Worm (Caenorhabditis elegans) whole organism, L1 larva: Measurements from ENCODE around the gene acs-9.
A peak's percentile ranks its signal among the peaks of the same experiment; 100 is the strongest.

ENCODE experiments used
- C04F5.9 ChIP-seq: sonication (generic microtip); optimal IDR thresholded peaks from 2 replicates; lab custom pipeline; 2016; ENCODE audit warnings: missing genetic modification characterization, missing compliant biosample characterization
- C34B4.2 ChIP-seq: sonication (generic microtip); optimal IDR thresholded peaks from 2 replicates; lab custom pipeline; 2017; ENCODE audit warnings: mild to moderate bottlenecking, missing genetic modification characterization, missing compliant biosample characterization
- F16B12.6 ChIP-seq: fragments of 150-350 bp; optimal IDR thresholded peaks from 2 replicates; lab custom pipeline; 2014; ENCODE audit warnings: missing biosample characterization, missing genetic modification characterization
- aly-2 ChIP-seq: fragments of 150-350 bp; optimal IDR thresholded peaks from 2 replicates; lab custom pipeline; 2014; ENCODE audit warnings: missing biosample characterization, missing genetic modification characterization
- ama-1 ChIP-seq: fragments of 150-350 bp; optimal IDR thresholded peaks from 2 replicates; lab custom pipeline; 2014
- blmp-1 ChIP-seq: fragments of 150-350 bp; optimal IDR thresholded peaks from 2 replicates; lab custom pipeline; 2014; ENCODE audit warnings: missing biosample characterization, missing genetic modification characterization
- ceh-8 ChIP-seq: fragments of 200-800 bp; sonication (Bioruptor generic); optimal IDR thresholded peaks from 2 replicates; lab custom pipeline; 2018; ENCODE audit warnings: mild to moderate bottlenecking, missing genetic modification characterization, moderate library complexity, missing compliant biosample characterization
- ceh-82 ChIP-seq, 3 experiments: fragments of 150-350 bp in 1 of 3; sonication (generic microtip) in 2 of 3; optimal IDR thresholded peaks; 2 replicates each; lab custom pipeline; 2014 to 2017; ENCODE audit warnings: missing biosample characterization in 3 of 3, missing genetic modification characterization in 3 of 3
- ceh-90 ChIP-seq: sonication (generic microtip); optimal IDR thresholded peaks from 2 replicates; lab custom pipeline; 2016; ENCODE audit warnings: missing genetic modification characterization, missing compliant biosample characterization
- efl-1 ChIP-seq, 4 experiments: fragments of 150-350 bp; optimal IDR thresholded peaks in 3 of 4; peaks in 1 of 4; 1 replicate in 1 of 4; 2 replicates in 3 of 4; lab custom pipeline; 2014; ENCODE audit warnings: missing biosample characterization in 2 of 4, missing genetic modification characterization in 2 of 4, missing genetic modification reagents in 2 of 4
- efl-3 ChIP-seq: fragments of 200-800 bp; sonication (Bioruptor generic); optimal IDR thresholded peaks from 2 replicates; lab custom pipeline; 2018; ENCODE audit warnings: mild to moderate bottlenecking, missing genetic modification characterization, missing compliant biosample characterization
- elt-2 ChIP-seq: sonication (generic microtip); optimal IDR thresholded peaks from 2 replicates; lab custom pipeline; 2016; ENCODE audit warnings: missing genetic modification characterization, mild to moderate bottlenecking, inconsistent platforms, missing compliant biosample characterization, missing genetic modification reagents
- elt-3 ChIP-seq, 6 experiments: fragments of 150-350 bp in 1 of 6; sonication (generic microtip); optimal IDR thresholded peaks; 2 replicates each; lab custom pipeline; 2017 to 2018; ENCODE audit warnings: missing biosample characterization in 6 of 6, missing genetic modification characterization in 6 of 6, inconsistent platforms in 1 of 6
- fkh-4 ChIP-seq: sonication (generic microtip); optimal IDR thresholded peaks from 2 replicates; lab custom pipeline; 2016; ENCODE audit warnings: missing compliant biosample characterization, missing genetic modification characterization, borderline replicate concordance
- fkh-8 ChIP-seq: sonication (generic microtip); optimal IDR thresholded peaks from 2 replicates; lab custom pipeline; 2016; ENCODE audit warnings: mild to moderate bottlenecking, missing genetic modification characterization, missing compliant biosample characterization
- fos-1 ChIP-seq: fragments of 150-350 bp; optimal IDR thresholded peaks from 2 replicates; lab custom pipeline; 2014; ENCODE audit warnings: missing biosample characterization, missing genetic modification characterization
- grh-1 ChIP-seq: fragments of 200-800 bp; sonication (Bioruptor generic); IDR thresholded peaks from 2 replicates; pipeline ENCODE4 v1.3.6; 2022; ENCODE audit warnings: missing genetic modification reagents, missing genetic modification characterization, missing compliant biosample characterization
- hpl-2 ChIP-seq: fragments of 150-350 bp; optimal IDR thresholded peaks from 2 replicates; lab custom pipeline; 2014; ENCODE audit warnings: missing biosample characterization, missing genetic modification reagents, missing genetic modification characterization
- lin-14 ChIP-seq: fragments of 200-800 bp; sonication (Bioruptor generic); optimal IDR thresholded peaks from 2 replicates; lab custom pipeline; 2018; ENCODE audit warnings: mild to moderate bottlenecking, missing genetic modification characterization, moderate library complexity, missing compliant biosample characterization
- lin-15B ChIP-seq: fragments of 150-350 bp; sonication (generic microtip); optimal IDR thresholded peaks from 3 replicates; lab custom pipeline; 2014; ENCODE audit warnings: missing biosample characterization, missing genetic modification characterization
- mef-2 ChIP-seq: fragments of 150-350 bp; optimal IDR thresholded peaks from 2 replicates; lab custom pipeline; 2014; ENCODE audit warnings: missing biosample characterization, missing genetic modification characterization
- nhr-11 ChIP-seq: fragments of 150-350 bp; optimal IDR thresholded peaks from 2 replicates; lab custom pipeline; 2014; ENCODE audit warnings: missing biosample characterization, missing genetic modification characterization
- nhr-12 ChIP-seq: sonication (generic microtip); optimal IDR thresholded peaks from 2 replicates; lab custom pipeline; 2017; ENCODE audit warnings: missing biosample characterization, missing genetic modification characterization
- nhr-20 ChIP-seq: sonication (generic microtip); optimal IDR thresholded peaks from 2 replicates; lab custom pipeline; 2016; ENCODE audit warnings: mild to moderate bottlenecking, missing genetic modification characterization, missing compliant biosample characterization
- nhr-28 ChIP-seq: fragments of 150-350 bp; optimal IDR thresholded peaks from 2 replicates; lab custom pipeline; 2014; ENCODE audit warnings: missing biosample characterization, missing genetic modification characterization
- nhr-47 ChIP-seq: sonication (generic microtip); optimal IDR thresholded peaks from 2 replicates; lab custom pipeline; 2016; ENCODE audit warnings: mild to moderate bottlenecking, missing genetic modification characterization, moderate library complexity, missing compliant biosample characterization
- nhr-71 ChIP-seq: sonication (generic microtip); optimal IDR thresholded peaks from 2 replicates; lab custom pipeline; 2016; ENCODE audit warnings: mild to moderate bottlenecking, missing genetic modification characterization, moderate library complexity, missing compliant biosample characterization
- nhr-76 ChIP-seq: sonication (generic microtip); optimal IDR thresholded peaks from 2 replicates; lab custom pipeline; 2017; ENCODE audit warnings: missing biosample characterization, missing genetic modification characterization
- nhr-90 ChIP-seq: sonication (generic microtip); optimal IDR thresholded peaks from 2 replicates; lab custom pipeline; 2016; ENCODE audit warnings: mild to moderate bottlenecking, missing genetic modification characterization, missing compliant biosample characterization; ENCODE audit not compliant: poor library complexity
- pag-3 ChIP-seq: sonication (generic microtip); optimal IDR thresholded peaks from 2 replicates; lab custom pipeline; 2017; ENCODE audit warnings: missing genetic modification characterization, mild to moderate bottlenecking, missing compliant biosample characterization, antibody characterized with exemption, borderline replicate concordance; ENCODE audit not compliant: insufficient read depth
- pax-3 ChIP-seq: fragments of 200-800 bp; sonication (Bioruptor generic); optimal IDR thresholded peaks from 2 replicates; lab custom pipeline; 2018; ENCODE audit warnings: mild to moderate bottlenecking, missing genetic modification characterization, moderate library complexity, missing compliant biosample characterization
- rnt-1 ChIP-seq: sonication (generic microtip); optimal IDR thresholded peaks from 2 replicates; lab custom pipeline; 2016; ENCODE audit warnings: mild to moderate bottlenecking, missing genetic modification characterization, moderate library complexity, missing compliant biosample characterization
- skn-1 ChIP-seq: fragments of 150-350 bp; optimal IDR thresholded peaks from 2 replicates; lab custom pipeline; 2014; ENCODE audit warnings: missing biosample characterization, missing genetic modification characterization
- snpc-4 ChIP-seq: fragments of 150-350 bp; optimal IDR thresholded peaks from 2 replicates; lab custom pipeline; 2014; ENCODE audit warnings: missing biosample characterization, missing genetic modification characterization
- snu-23 ChIP-seq: sonication (generic microtip); optimal IDR thresholded peaks from 2 replicates; lab custom pipeline; 2016; ENCODE audit warnings: missing genetic modification characterization, missing compliant biosample characterization
- sptf-1 ChIP-seq: fragments of 150-350 bp; optimal IDR thresholded peaks from 2 replicates; lab custom pipeline; 2014; ENCODE audit warnings: missing biosample characterization, missing genetic modification characterization
- sup-37 ChIP-seq: fragments of 200-800 bp; sonication (Bioruptor generic); optimal IDR thresholded peaks from 2 replicates; lab custom pipeline; 2018; ENCODE audit warnings: mild to moderate bottlenecking, missing genetic modification characterization, missing compliant biosample characterization
- tbx-2 ChIP-seq: sonication (generic microtip); optimal IDR thresholded peaks from 2 replicates; lab custom pipeline; 2016; ENCODE audit warnings: missing genetic modification characterization, missing compliant biosample characterization
- unc-62 ChIP-seq: fragments of 150-350 bp; optimal IDR thresholded peaks from 2 replicates; lab custom pipeline; 2014; ENCODE audit warnings: missing biosample characterization, missing genetic modification reagents, missing genetic modification characterization
- unc-98 ChIP-seq: fragments of 200-800 bp; sonication (Bioruptor generic); IDR thresholded peaks from 2 replicates; pipeline ENCODE4 v1.3.6; 2022; ENCODE audit warnings: missing genetic modification characterization, missing compliant biosample characterization
- vab-15 ChIP-seq: sonication (generic microtip); optimal IDR thresholded peaks from 2 replicates; lab custom pipeline; 2017; ENCODE audit warnings: missing genotype, mild to moderate bottlenecking, missing genetic modification characterization, missing compliant biosample characterization
- xbp-1 ChIP-seq: sonication (generic microtip); optimal IDR thresholded peaks from 2 replicates; lab custom pipeline; 2016; ENCODE audit warnings: missing genetic modification characterization, missing compliant biosample characterization

The acs-9 gene

ce11 chrX:16928087-16928486 lies 47.8 kb upstream of the acs-9 start (continued):
- no peak for TF ChIP-seq C34B4.2 (tag; lab: Kevin White, UChicago)
- TF ChIP-seq fkh-4 (tag; lab: Kevin White, UChicago) = no peak
- TF ChIP-seq skn-1 (tag; lab: Kevin White, UChicago) = peak; percentile 16
- peak; percentile 64 for TF ChIP-seq fkh-8 (tag; lab: Kevin White, UChicago)
- TF ChIP-seq nhr-47 (tag; lab: Kevin White, UChicago) = peak; percentile 61
- no peak for TF ChIP-seq lin-14 (GFP tag; lab: Kevin White, UChicago)
- TF ChIP-seq nhr-76 (tag; lab: Kevin White, UChicago) = no peak
- no peak for TF ChIP-seq grh-1 (GFP tag; lab: Robert Waterston, UW)
- TF ChIP-seq xbp-1 = no peak
- no peak for TF ChIP-seq lin-15B (tag; lab: Kevin White, UChicago)
- no peak for TF ChIP-seq snpc-4 (tag; lab: Kevin White, UChicago)
- no peak for TF ChIP-seq fos-1 (tag; lab: Kevin White, UChicago)

DNA sequence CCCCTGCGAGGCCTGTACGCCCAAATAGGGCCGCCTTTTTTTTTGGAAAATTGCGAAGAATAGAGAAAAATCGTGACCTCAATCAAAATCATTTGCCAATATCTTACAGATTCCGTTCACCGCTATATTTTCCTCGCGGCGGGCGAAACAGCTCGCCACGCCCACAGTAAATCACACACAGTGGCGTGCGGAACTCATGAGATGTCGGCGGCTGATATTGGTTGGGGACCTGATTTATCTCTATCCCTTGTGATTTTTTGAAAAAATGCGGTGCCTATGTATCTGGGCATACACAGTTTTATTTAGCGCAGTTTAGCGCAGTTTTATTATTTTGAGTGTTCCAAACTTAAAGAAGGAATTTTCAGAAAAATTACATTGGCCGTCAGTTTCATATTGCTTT lies 45.0 kb upstream of the acs-9 start:
- TF ChIP-seq snu-23 (GFP tag; lab: Kevin White, UChicago) = no peak
- no peak for TF ChIP-seq nhr-76 (tag; lab: Kevin White, UChicago)
- TF ChIP-seq fkh-8 (tag; lab: Kevin White, UChicago) = no peak
- no peak for TF ChIP-seq nhr-71
- TF ChIP-seq snpc-4 (tag; lab: Kevin White, UChicago) = peak; percentile 86
- TF ChIP-seq C04F5.9 (tag; lab: Kevin White, UChicago) = no peak
- no peak for TF ChIP-seq ceh-90 (tag; lab: Kevin White, UChicago)
- TF ChIP-seq sptf-1 = no peak
- no peak for TF ChIP-seq elt-3 (tag; optimal IDR thresholded peaks at IDR 0.05; lab: Kevin White, UChicago)
- peak; percentile 27 for TF ChIP-seq rnt-1 (tag; lab: Kevin White, UChicago)
- TF ChIP-seq elt-2 = no peak
- TF ChIP-seq efl-1 (optimal IDR thresholded peaks at IDR 0.05; lab: Kevin White, UChicago) = no peak
- TF ChIP-seq efl-1 (GFP tag; optimal IDR thresholded peaks at IDR 0.05 in 1 of 2; lab: Kevin White, UChicago) = no peak
- TF ChIP-seq hpl-2 (GFP tag; lab: Kevin White, UChicago) = no peak

ce11 chrX:16923636-16924035 lies 43.3 kb upstream of the acs-9 start, which contains the start of gene C30E1.4:
Gene C30E1.4 (plus strand): TSS chrX:16923936.
- TF ChIP-seq ceh-8 (GFP tag; lab: Kevin White, UChicago) (no peak), pag-3 (tag; lab: Kevin White, UChicago) (no peak), F16B12.6 (tag; lab: Kevin White, UChicago) (no peak), nhr-76 (tag; lab: Kevin White, UChicago) (no peak), tbx-2 (tag; lab: Kevin White, UChicago) (no peak), ama-1 (lab: Kevin White, UChicago) (no peak), nhr-11 (no peak), xbp-1 (no peak), ceh-90 (tag; lab: Kevin White, UChicago) (no peak), blmp-1 (tag; lab: Kevin White, UChicago) (no peak), hpl-2 (GFP tag; lab: Kevin White, UChicago) (no peak), snu-23 (GFP tag; lab: Kevin White, UChicago) (no peak), sup-37 (GFP tag; lab: Kevin White, UChicago) (no peak), elt-3 (tag; optimal IDR thresholded peaks at IDR 0.05; lab: Kevin White, UChicago) (no peak), unc-62 (GFP tag; lab: Kevin White, UChicago) (no peak), nhr-90 (tag; lab: Kevin White, UChicago) (no peak), vab-15 (tag; lab: Kevin White, UChicago) (no peak), nhr-28 (tag; lab: Kevin White, UChicago) (no peak), unc-98 (GFP tag; lab: Robert Waterston, UW) (no peak), lin-15B (tag; lab: Kevin White, UChicago) (no peak)

- TF ChIP-seq nhr-47 (tag; lab: Kevin White, UChicago) = no peak
- TF ChIP-seq ceh-82 (tag; optimal IDR thresholded peaks at IDR 0.05; lab: Kevin White, UChicago) = no peak
- no peak for TF ChIP-seq nhr-11
- no peak for TF ChIP-seq pax-3 (tag; lab: Kevin White, UChicago)
- no peak for TF ChIP-seq efl-3 (GFP tag; lab: Kevin White, UChicago)
- TF ChIP-seq C04F5.9 (tag; lab: Kevin White, UChicago) = no peak
- no peak for TF ChIP-seq nhr-20 (tag; lab: Kevin White, UChicago)
- no peak for TF ChIP-seq unc-98 (GFP tag; lab: Robert Waterston, UW)
- TF ChIP-seq hpl-2 (GFP tag; lab: Kevin White, UChicago) = no peak
- no peak for TF ChIP-seq aly-2
- TF ChIP-seq ceh-90 (tag; lab: Kevin White, UChicago) = no peak
- TF ChIP-seq nhr-12 (tag; lab: Kevin White, UChicago) = no peak
- no peak for TF ChIP-seq mef-2 (tag; lab: Kevin White, UChicago)
Measured at ce11 chrX:16921533-16921932, 41.2 kb upstream of the acs-9 start, which contains the start of gene fbxb-114. Gene fbxb-114 (plus strand): TSS chrX:16921833.
